Fruit fly (Drosophila melanogaster): Measurements from ENCODE around the gene CG1275.

The CG1275 gene

DNA sequence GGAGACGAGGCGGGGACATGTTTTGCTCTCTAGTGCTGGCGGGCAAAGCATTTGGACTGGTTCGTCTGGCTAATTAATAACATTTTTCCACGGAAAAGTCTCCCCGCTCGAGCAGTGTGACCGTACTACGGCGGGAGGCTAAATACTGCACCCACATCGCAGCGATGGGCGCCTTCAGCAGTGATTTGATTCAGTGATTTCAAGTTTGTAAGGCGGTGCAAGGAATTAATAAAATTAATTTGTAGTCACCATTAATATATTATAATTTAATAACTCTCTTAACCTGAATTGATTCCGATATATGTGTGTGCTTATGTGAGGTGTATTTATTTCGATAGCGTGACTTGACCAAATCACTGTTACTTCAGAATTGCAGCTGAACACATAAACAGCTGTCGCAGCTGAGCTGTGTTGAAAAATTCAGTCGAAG is 5.3 kb upstream of the CG1275 start, which contains the start of the genes oxt and CG13807 (continued):
- TF ChIP-seq jigr1 (GFP tag; IDR thresholded peaks at IDR 0.05): peak; percentile 57; the same call in 1 of the 3 replicates
- peak; percentile 28 for TF ChIP-seq crc (GFP tag; optimal IDR thresholded peaks at IDR 0.05)
- TF ChIP-seq chinmo (GFP tag; IDR thresholded peaks at IDR 0.05; ENCODE audit: partially characterized antibody): no peak
- TF ChIP-seq D (optimal IDR thresholded peaks at IDR 0.05): no peak
- TF ChIP-seq D (GFP tag; optimal IDR thresholded peaks at IDR 0.05): peak; percentile 71
- peak; percentile 91 for TF ChIP-seq nerfin-1 (tag; optimal IDR thresholded peaks at IDR 0.05)
- peak; percentile 68 for TF ChIP-seq bab2 (GFP tag; optimal IDR thresholded peaks at IDR 0.05)
- TF ChIP-seq ewg (GFP tag; optimal IDR thresholded peaks at IDR 0.05): peak; percentile 80
- TF ChIP-seq seq (GFP tag; IDR thresholded peaks at IDR 0.05): peak; percentile 84
- TF ChIP-seq her (GFP tag; optimal IDR thresholded peaks at IDR 0.05): no peak
- no peak for TF ChIP-seq repo (GFP tag; optimal IDR thresholded peaks at IDR 0.05)

DNA sequence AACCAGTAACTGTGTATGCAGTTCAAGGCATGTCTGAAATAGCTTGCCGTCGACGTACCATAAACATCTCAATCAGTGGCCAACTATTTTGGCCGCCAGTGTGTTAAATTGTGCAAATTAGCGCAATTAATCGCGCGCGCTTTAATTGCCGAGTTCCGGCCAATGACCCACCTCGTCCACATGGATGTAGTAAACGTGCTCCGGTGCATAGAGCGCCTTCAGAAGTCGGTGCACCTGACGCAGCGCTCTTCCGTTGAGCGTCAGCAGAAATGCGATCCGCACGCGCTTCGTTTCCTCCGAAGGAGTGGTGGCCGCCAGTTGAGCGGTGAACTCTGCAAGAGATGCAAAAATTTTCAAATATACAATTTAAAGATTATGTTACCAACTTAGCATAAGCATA is 4.1 kb upstream of the CG1275 start:
- TF ChIP-seq Med (GFP tag) (no peak), Opbp (GFP tag; IDR thresholded peaks at IDR 0.05; ENCODE audit: partially characterized antibody) (0 out of 3 replicates have a peak, but pooled peaks have one; percentile 20), CG3726 (GFP tag; IDR thresholded peaks at IDR 0.05) (0 out of 3 replicates have a peak, but pooled peaks have one; percentile 15)

DNA sequence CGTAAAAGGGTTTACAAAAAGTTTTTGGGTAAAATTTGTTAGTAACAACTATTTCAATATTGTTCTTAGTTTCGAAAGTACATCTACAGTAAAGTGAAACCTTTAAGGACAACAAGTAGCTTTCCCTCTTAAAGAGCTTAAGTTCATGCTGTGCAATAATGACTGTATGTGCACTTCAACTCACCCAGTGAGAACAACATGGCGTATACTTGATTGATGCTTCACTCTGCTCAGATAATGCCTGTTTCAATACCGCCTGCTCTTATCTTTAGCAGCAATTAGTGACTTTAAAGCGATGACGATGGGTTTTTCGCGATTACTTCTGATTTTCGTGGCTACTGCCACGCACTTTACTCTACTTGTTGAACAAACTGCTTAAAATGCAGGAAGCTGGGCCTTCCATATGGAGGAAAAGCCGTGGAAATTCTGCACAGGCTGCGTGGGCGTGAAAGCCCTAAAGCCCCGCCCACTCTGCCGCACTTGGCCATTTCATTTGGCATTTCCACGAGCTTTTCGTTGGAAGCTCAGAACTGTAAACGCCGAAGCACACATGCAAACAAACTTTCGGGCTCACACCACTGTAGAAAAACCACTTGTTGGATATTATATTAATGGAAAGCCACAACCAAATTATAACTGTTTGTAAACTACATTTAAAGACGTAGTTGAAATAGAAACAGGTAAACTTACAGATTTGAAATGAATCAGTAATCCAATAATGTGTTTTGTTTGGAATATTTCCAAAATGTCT is 626 bp downstream of the CG1275 start:
- no peak for TF ChIP-seq Lpt (GFP tag; optimal IDR thresholded peaks at IDR 0.05)
- TF ChIP-seq Hsf (GFP tag; optimal IDR thresholded peaks at IDR 0.05): no peak
- 0 out of 4 replicates have a peak, but pooled peaks have one; percentile 5 for TF ChIP-seq chinmo (GFP tag; IDR thresholded peaks at IDR 0.05; ENCODE audit: partially characterized antibody)
- TF ChIP-seq Nf-YC (tag; optimal IDR thresholded peaks at IDR 0.05): no peak
- TF ChIP-seq CG7372 (GFP tag; IDR thresholded peaks at IDR 0.05): peak; percentile 29; the same call in 1 of the 2 replicates
- no peak for TF ChIP-seq Vsx1 (GFP tag; optimal IDR thresholded peaks at IDR 0.05)
- TF ChIP-seq tx (GFP tag; optimal IDR thresholded peaks at IDR 0.05): no peak
- no peak for TF ChIP-seq CG10321 (GFP tag; IDR thresholded peaks at IDR 0.05)
- TF ChIP-seq ci (GFP tag; IDR thresholded peaks at IDR 0.05): 0 out of 3 replicates have a peak, but pooled peaks have one; percentile 28
- TF ChIP-seq sna (GFP tag; IDR thresholded peaks at IDR 0.05; ENCODE audit: partially characterized antibody): no peak
- TF ChIP-seq scrt (GFP tag; optimal IDR thresholded peaks at IDR 0.05): peak; percentile 87
- TF ChIP-seq CG2712 (tag; optimal IDR thresholded peaks at IDR 0.05): no peak
- TF ChIP-seq pzg (GFP tag; optimal IDR thresholded peaks at IDR 0.05): no peak
- no peak for TF ChIP-seq CG12104 (GFP tag; optimal IDR thresholded peaks at IDR 0.05)
- TF ChIP-seq CG10543 (GFP tag; optimal IDR thresholded peaks at IDR 0.05): no peak
- TF ChIP-seq CG18764 (GFP tag; optimal IDR thresholded peaks at IDR 0.05): no peak
- TF ChIP-seq bowl (GFP tag; IDR thresholded peaks at IDR 0.05): no peak
- no peak for TF ChIP-seq CG10209 (GFP tag; optimal IDR thresholded peaks at IDR 0.05)
- peak; percentile 4 for TF ChIP-seq Ets65A (GFP tag)
- TF ChIP-seq Hand (GFP tag; optimal IDR thresholded peaks at IDR 0.05): no peak
- no peak for TF ChIP-seq onecut (GFP tag; IDR thresholded peaks at IDR 0.05)
- no peak for TF ChIP-seq Lhr (GFP tag; optimal IDR thresholded peaks at IDR 0.05)
- TF ChIP-seq p53 (GFP tag; optimal IDR thresholded peaks at IDR 0.05): no peak
- no peak for TF ChIP-seq CG11695 (GFP tag; IDR thresholded peaks at IDR 0.05)
- TF ChIP-seq CG6272 (GFP tag; IDR thresholded peaks at IDR 0.05): no peak
- peak; percentile 82 for TF ChIP-seq kah (GFP tag; optimal IDR thresholded peaks at IDR 0.05)
- TF ChIP-seq sr (GFP tag; IDR thresholded peaks at IDR 0.05): peak; percentile 91
- no peak for TF ChIP-seq CG18619 (GFP tag; optimal IDR thresholded peaks at IDR 0.05)
- TF ChIP-seq chn (GFP tag; optimal IDR thresholded peaks at IDR 0.05): no peak
- no peak for TF ChIP-seq CG3847 (GFP tag; IDR thresholded peaks at IDR 0.05)
- TF ChIP-seq fd64A (GFP tag; optimal IDR thresholded peaks at IDR 0.05): no peak
- TF ChIP-seq Max (GFP tag; optimal IDR thresholded peaks at IDR 0.05): no peak
- TF ChIP-seq CG7963 (GFP tag; IDR thresholded peaks at IDR 0.05; ENCODE audit: partially characterized antibody): 0 out of 3 replicates have a peak, but pooled peaks have one; percentile 38
- TF ChIP-seq tgo (GFP tag; IDR thresholded peaks at IDR 0.05): no peak
